Fruit fly (Drosophila melanogaster): ENCODE results near the gene Rop.

Gene Rop

dm6 chr3L:4138804-4139521 lies at the start of gene Rop, which contains the start of gene Ras64B:
TSS of gene Rop (minus strand) at chr3L:4138996.
TSS of gene Ras64B (plus strand) at chr3L:4139076.
- TF ChIP-seq EcR (GFP tag; optimal IDR thresholded peaks at IDR 0.05) (peak; percentile 57), CG34367 (tag; optimal IDR thresholded peaks at IDR 0.05) (no peak), D1 (tag; optimal IDR thresholded peaks at IDR 0.05) (no peak), CG13204 (GFP tag; optimal IDR thresholded peaks at IDR 0.05) (no peak), fd96Ca (GFP tag; IDR thresholded peaks at IDR 0.05) (no peak; the same call in 2 of the 3 replicates), gl (tag; optimal IDR thresholded peaks at IDR 0.05) (no peak), CG14655 (GFP tag; optimal IDR thresholded peaks at IDR 0.05) (no peak), rn (GFP tag; IDR thresholded peaks at IDR 0.05) (no peak), CG12605 (GFP tag; IDR thresholded peaks at IDR 0.05) (no peak), CG8301 (tag; optimal IDR thresholded peaks at IDR 0.05) (no peak), CG15710 (tag; optimal IDR thresholded peaks at IDR 0.05) (peak; percentile 1), Ets98B (GFP tag; IDR thresholded peaks at IDR 0.05) (peak; percentile 23; the same call in 1 of the 2 replicates), CG17806 (tag; optimal IDR thresholded peaks at IDR 0.05) (no peak)

dm6 chr3L:4187930-4188523 lies 49.2 kb upstream of the Rop start, which contains the start of the genes Teh2 and tipE:
TSS of gene Teh2 (minus strand) at chr3L:4188023.
TSS of gene tipE (plus strand) at chr3L:4188499.
- TF ChIP-seq Pif1A (GFP tag; optimal IDR thresholded peaks at IDR 0.05) (no peak), CG9948 (tag; optimal IDR thresholded peaks at IDR 0.05) (no peak), CG8301 (tag; optimal IDR thresholded peaks at IDR 0.05) (no peak), rn (GFP tag; IDR thresholded peaks at IDR 0.05) (no peak), CG8159 (tag; optimal IDR thresholded peaks at IDR 0.05) (no peak), CG15710 (tag; optimal IDR thresholded peaks at IDR 0.05) (no peak), CG17806 (tag; optimal IDR thresholded peaks at IDR 0.05) (no peak)

dm6 chr3L:4186659-4187058 lies 47.9 kb upstream of the Rop start, which contains the start of gene VhaM9.7-c:
TSS of gene VhaM9.7-c (minus strand) at chr3L:4186865.
- TF ChIP-seq rn (GFP tag; IDR thresholded peaks at IDR 0.05) (0 out of 2 replicates have a peak, but pooled peaks have one; percentile 11), Snoo (tag; optimal IDR thresholded peaks at IDR 0.05) (no peak), CG4496 (GFP tag; IDR thresholded peaks at IDR 0.05) (no peak), CG8159 (tag; optimal IDR thresholded peaks at IDR 0.05) (peak; percentile 18), CG15710 (tag; optimal IDR thresholded peaks at IDR 0.05) (peak; percentile 4), D1 (tag; optimal IDR thresholded peaks at IDR 0.05) (peak; percentile 6)

- TF ChIP-seq gl (tag; optimal IDR thresholded peaks at IDR 0.05) (no peak), CG12605 (GFP tag; IDR thresholded peaks at IDR 0.05) (0 out of 2 replicates have a peak, but pooled peaks have one; percentile 27)
Observed at dm6 chr3L:4185259-4185658, 46.5 kb upstream of the Rop start.

dm6 chr3L:4184563-4184962 lies 45.8 kb upstream of the Rop start, which contains the start of gene Teh3:
TSS of gene Teh3 (minus strand) at chr3L:4184663.
- TF ChIP-seq Ets98B (GFP tag; IDR thresholded peaks at IDR 0.05) (no peak), Pif1A (GFP tag; optimal IDR thresholded peaks at IDR 0.05) (no peak), CG13204 (GFP tag; optimal IDR thresholded peaks at IDR 0.05) (no peak)

dm6 chr3L:4177981-4178562 lies 39.3 kb upstream of the Rop start, which contains the start of gene Teh4:
TSS of gene Teh4 (minus strand) at chr3L:4178270.
- TF ChIP-seq CG14655 (GFP tag; optimal IDR thresholded peaks at IDR 0.05) (peak; percentile 62), rn (GFP tag; IDR thresholded peaks at IDR 0.05) (no peak), CG8159 (tag; optimal IDR thresholded peaks at IDR 0.05) (peak; percentile 47), CG4496 (GFP tag; IDR thresholded peaks at IDR 0.05) (peak; percentile 51; the same call in 2 of the 3 replicates)

- TF ChIP-seq CG14655 (GFP tag; optimal IDR thresholded peaks at IDR 0.05) (no peak), CG8159 (tag; optimal IDR thresholded peaks at IDR 0.05) (no peak), CG8301 (tag; optimal IDR thresholded peaks at IDR 0.05) (no peak), rn (GFP tag; IDR thresholded peaks at IDR 0.05) (no peak), Pif1B (GFP tag; optimal IDR thresholded peaks at IDR 0.05) (no peak), D1 (tag; optimal IDR thresholded peaks at IDR 0.05) (no peak), CG10348 (GFP tag; IDR thresholded peaks at IDR 0.05) (no peak), CG9948 (tag; optimal IDR thresholded peaks at IDR 0.05) (no peak), CG17806 (tag; optimal IDR thresholded peaks at IDR 0.05) (no peak), CG32121 (GFP tag; IDR thresholded peaks at IDR 0.05) (no peak), Snoo (tag; optimal IDR thresholded peaks at IDR 0.05) (no peak), CG13204 (GFP tag; optimal IDR thresholded peaks at IDR 0.05) (no peak), CG34367 (tag; optimal IDR thresholded peaks at IDR 0.05) (no peak), CG4496 (GFP tag; IDR thresholded peaks at IDR 0.05) (no peak), CG12605 (GFP tag; IDR thresholded peaks at IDR 0.05) (no peak), EcR (GFP tag; optimal IDR thresholded peaks at IDR 0.05) (no peak)
Observed at dm6 chr3L:4173584-4173983, 34.8 kb upstream of the Rop start, which contains the start of gene CG18675. TSS of gene CG18675 (plus strand) at chr3L:4173884.

All from whole organism, pupa.